Fruit fly (Drosophila melanogaster) whole organism: ENCODE measurements around the gene RabX4.

Source experiments
- CG8478 ChIP-seq: fragments of >200 bp; optimal IDR thresholded peaks from 2 replicates; lab custom pipeline; 2018; ENCODE audit warnings: inconsistent platforms
- Dll ChIP-seq: fragments of >200 bp; optimal IDR thresholded peaks from 2 replicates; lab custom pipeline; 2017
- EcR ChIP-seq, 2 experiments: fragments of >200 bp; optimal IDR thresholded peaks; 2 replicates each; lab custom pipeline; 2017; ENCODE audit warnings: missing biosample characterization in 2 of 2, missing genetic modification characterization in 2 of 2, missing genetic modification reagents in 2 of 2
- psq ChIP-seq: fragments of >200 bp; optimal IDR thresholded peaks from 2 replicates; lab custom pipeline; 2017
- usp ChIP-seq: fragments of >200 bp; optimal IDR thresholded peaks from 2 replicates; lab custom pipeline; 2017; ENCODE audit warnings: missing biosample characterization, missing genetic modification characterization, mixed read lengths

dm6 chr3R:24787042-24787565 lies 41.1 kb downstream of the RabX4 start, which contains the start of gene CG5805:
- TF ChIP-seq CG8478 (lab: Kevin White, UChicago) (no peak), Dll (lab: Kevin White, UChicago) (no peak), usp (GFP tag; lab: Kevin White, UChicago) (no peak), EcR (GFP tag; optimal IDR thresholded peaks at IDR 0.05; lab: Kevin White, UChicago) (no peak), psq (lab: Kevin White, UChicago) (no peak)
